Fruit fly (Drosophila melanogaster) whole organism, wandering third instar larva: ENCODE measurements around the gene CG34435.

Experiments
- HLH106 ChIP-seq: fragments of 200-800 bp; optimal IDR thresholded peaks from 3 replicates; lab custom pipeline; 2019; ENCODE audit warnings: missing biosample characterization, mild to moderate bottlenecking, missing genetic modification characterization, moderate library complexity
- Hr78 ChIP-seq: fragments of >200 bp; optimal IDR thresholded peaks from 2 replicates; lab custom pipeline; 2017; ENCODE audit warnings: missing biosample characterization, missing genetic modification characterization
- Jra ChIP-seq: sonication (Bioruptor generic); optimal IDR thresholded peaks from 2 replicates; lab custom pipeline; 2016; ENCODE audit warnings: missing biosample characterization, missing genetic modification characterization
- pan ChIP-seq: fragments of >200 bp; optimal IDR thresholded peaks from 2 replicates; lab custom pipeline; 2017

DNA sequence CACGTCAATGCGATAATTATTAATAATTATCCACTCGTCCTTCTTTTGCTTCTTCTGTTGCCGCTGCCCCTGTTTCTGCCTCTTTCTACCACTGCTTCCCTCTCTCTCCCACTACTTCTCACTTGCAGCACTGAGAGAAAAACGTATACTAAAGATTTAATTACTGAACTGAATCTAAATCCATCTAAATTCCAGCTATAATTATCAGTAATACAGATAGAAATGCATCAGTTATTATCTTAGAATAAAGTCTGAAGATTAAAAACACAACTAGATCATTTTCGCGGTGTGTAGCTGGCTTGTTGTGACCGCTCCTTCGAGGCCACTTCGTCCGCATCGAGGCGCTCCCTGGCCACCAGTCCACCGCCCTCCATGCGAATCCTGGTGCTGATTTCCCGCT, 24.3 kb downstream of the CG34435 start:
- no peak for TF ChIP-seq pan
- no peak for TF ChIP-seq Jra
- no peak for TF ChIP-seq Hr78 (GFP tag; lab: Kevin White, UChicago)
- TF ChIP-seq HLH106, result no peak
